Fruit fly (Drosophila melanogaster): ENCODE results near the gene CG13693.

Gene CG13693

dm6 chr2L:271553-271952, 39.3 kb downstream of the CG13693 start, which contains the start of gene Dus1 (continued):
- TF ChIP-seq stwl (tag; optimal IDR thresholded peaks at IDR 0.05) (peak; percentile 92), knrl (GFP tag; IDR thresholded peaks at IDR 0.05; ENCODE audit: partially characterized antibody) (peak; percentile 42; the same call in 1 of the 3 replicates), Stat92E (GFP tag; optimal IDR thresholded peaks at IDR 0.05) (peak in 1 of 3 experiments; percentile 64), CG15479 (GFP tag; optimal IDR thresholded peaks at IDR 0.05) (no peak), CG8924 (tag; optimal IDR thresholded peaks at IDR 0.05) (peak; percentile 24), CG11504 (tag; optimal IDR thresholded peaks at IDR 0.05) (peak; percentile 20), aop (GFP tag; IDR thresholded peaks at IDR 0.05) (no peak), jumu (GFP tag; optimal IDR thresholded peaks at IDR 0.05) (no peak), MESR4 (GFP tag; optimal IDR thresholded peaks at IDR 0.05) (peak; percentile 66), Elba2 (GFP tag; optimal IDR thresholded peaks at IDR 0.05) (no peak), CG9932 (GFP tag; IDR thresholded peaks at IDR 0.05) (peak; percentile 11; the same call in 1 of the 2 replicates), Scr (GFP tag; IDR thresholded peaks at IDR 0.05; ENCODE audit: partially characterized antibody) (peak; percentile 70), unc-4 (GFP tag; IDR thresholded peaks at IDR 0.05; ENCODE audit: partially characterized antibody) (peak; percentile 76), Nf-YC (tag; optimal IDR thresholded peaks at IDR 0.05) (peak; percentile 6), Oaz (GFP tag; IDR thresholded peaks at IDR 0.05) (no peak), CG7372 (GFP tag; IDR thresholded peaks at IDR 0.05) (no peak), CG6791 (GFP tag; IDR thresholded peaks at IDR 0.05; ENCODE audit: partially characterized antibody) (peak; percentile 77), danr (GFP tag; IDR thresholded peaks at IDR 0.05) (no peak), CG34224 (GFP tag; IDR thresholded peaks at IDR 0.05; ENCODE audit: partially characterized antibody) (peak; percentile 84), gro (GFP tag; optimal IDR thresholded peaks at IDR 0.05) (peak; percentile 30), Med (GFP tag) (peak; percentile 73), Ets97D (GFP tag; optimal IDR thresholded peaks at IDR 0.05) (peak; percentile 50), gfzf (GFP tag; optimal IDR thresholded peaks at IDR 0.05) (peak; percentile 3), Sox102F (GFP tag; optimal IDR thresholded peaks at IDR 0.05) (no peak), amos (GFP tag; IDR thresholded peaks at IDR 0.05; ENCODE audit: partially characterized antibody) (peak; percentile 68; the same call in 1 of the 2 replicates), CG12071 (GFP tag; optimal IDR thresholded peaks at IDR 0.05) (no peak), CG9797 (GFP tag; optimal IDR thresholded peaks at IDR 0.05) (peak; percentile 13), CG4328 (GFP tag; optimal IDR thresholded peaks at IDR 0.05) (no peak), Myb (GFP tag; optimal IDR thresholded peaks at IDR 0.05) (peak; percentile 50), Sry-β (GFP tag; optimal IDR thresholded peaks at IDR 0.05) (peak; percentile 51), ranshi (GFP tag; IDR thresholded peaks at IDR 0.05) (no peak), Ravus (GFP tag; IDR thresholded peaks at IDR 0.05) (no peak), Bgb (GFP tag; IDR thresholded peaks at IDR 0.05; ENCODE audit: partially characterized antibody) (peak; percentile 64), CG15514 (GFP tag; optimal IDR thresholded peaks at IDR 0.05) (peak; percentile 41), CG17612 (GFP tag; IDR thresholded peaks at IDR 0.05) (no peak), hbn (GFP tag; IDR thresholded peaks at IDR 0.05; ENCODE audit: partially characterized antibody) (peak; percentile 72), HLH4C (GFP tag; IDR thresholded peaks at IDR 0.05; ENCODE audit: partially characterized antibody) (peak; percentile 76), ken (GFP tag; IDR thresholded peaks at IDR 0.05) (no peak), CG15601 (tag; optimal IDR thresholded peaks at IDR 0.05) (peak; percentile 65), CG7271 (tag; optimal IDR thresholded peaks at IDR 0.05) (peak; percentile 25), Jarid2 (GFP tag; optimal IDR thresholded peaks at IDR 0.05) (no peak), trem (tag; optimal IDR thresholded peaks at IDR 0.05) (peak; percentile 47), bbx (GFP tag; IDR thresholded peaks at IDR 0.05; ENCODE audit: partially characterized antibody) (peak; percentile 77), CG11695 (GFP tag; IDR thresholded peaks at IDR 0.05) (no peak), CG16813 (GFP tag; IDR thresholded peaks at IDR 0.05; ENCODE audit: partially characterized antibody) (peak; percentile 53; the same call in 2 of the 3 replicates), CG30020 (tag; optimal IDR thresholded peaks at IDR 0.05) (peak; percentile 20), YL-1 (GFP tag; optimal IDR thresholded peaks at IDR 0.05) (peak; percentile 89), CG2712 (tag; optimal IDR thresholded peaks at IDR 0.05) (peak; percentile 15), row (GFP tag; IDR thresholded peaks at IDR 0.05) (peak; percentile 47)

Data from whole organism, embryonic.